Worm (Caenorhabditis elegans): ENCODE data around the gene T19C3.7.

The T19C3.7 gene

DNA sequence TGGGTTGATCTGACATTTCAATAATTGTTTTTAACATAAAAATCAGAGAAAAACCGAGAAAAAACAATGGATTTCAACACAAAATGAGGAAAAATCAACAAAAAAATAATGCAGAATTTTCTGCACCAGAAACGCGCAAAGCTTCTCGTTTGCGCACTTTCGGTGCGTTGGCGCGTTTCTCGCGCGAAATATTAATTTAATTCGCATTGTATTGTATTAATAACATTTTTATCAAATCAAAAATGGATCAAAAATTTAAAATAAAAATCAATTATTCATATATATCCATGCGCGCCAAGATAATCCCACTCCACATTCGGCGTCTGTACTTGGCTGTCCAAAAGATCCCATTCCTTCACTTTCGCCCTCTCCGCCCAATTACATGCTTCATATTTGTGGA, 1.3 kb downstream of the T19C3.7 start, which contains the start of gene fem-2 (continued):
- no peak for TF ChIP-seq fkh-10 (GFP tag; optimal IDR thresholded peaks at IDR 0.05)
- no peak for TF ChIP-seq hpl-2 (GFP tag; optimal IDR thresholded peaks at IDR 0.05)
- no peak for TF ChIP-seq elt-3 (tag; optimal IDR thresholded peaks at IDR 0.05)
- TF ChIP-seq C04F5.9 (tag; optimal IDR thresholded peaks at IDR 0.05): no peak
- no peak for TF ChIP-seq nhr-12 (tag; optimal IDR thresholded peaks at IDR 0.05)
- no peak for TF ChIP-seq aly-2 (tag; optimal IDR thresholded peaks at IDR 0.05)
- TF ChIP-seq sup-37 (GFP tag; optimal IDR thresholded peaks at IDR 0.05): no peak
- peak; percentile 38 to 53 (median 44) for TF ChIP-seq dpl-1 (GFP tag; optimal IDR thresholded peaks at IDR 0.05)
- TF ChIP-seq C16A3.4 (tag; optimal IDR thresholded peaks at IDR 0.05): peak; percentile 46

DNA sequence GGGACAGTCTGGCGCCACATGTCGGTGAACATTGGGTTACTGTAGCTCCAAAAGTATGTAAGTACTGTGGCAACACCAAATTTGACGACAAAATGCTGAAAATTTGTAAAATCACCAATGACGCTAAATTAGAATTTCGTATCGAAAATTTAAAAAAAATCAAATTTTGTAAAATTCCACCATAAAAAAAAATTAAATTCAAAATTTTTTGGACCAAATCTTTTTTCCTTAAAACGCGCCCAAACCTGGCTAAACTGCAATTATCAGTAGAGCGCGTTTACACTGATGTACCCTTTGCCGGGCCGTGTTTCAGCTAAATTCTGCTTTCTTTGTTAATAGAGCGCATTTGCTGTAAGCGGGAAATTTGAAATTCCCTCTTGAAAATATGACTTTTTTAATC, 4.5 kb downstream of the T19C3.7 start, which contains the start of gene T19C3.6:
Gene T19C3.6 (minus strand): TSS at position 101 of the 400 bp plus-strand sequence.
- no peak for TF ChIP-seq nhr-76 (tag; optimal IDR thresholded peaks at IDR 0.05)
- TF ChIP-seq lsy-2 (tag; optimal IDR thresholded peaks at IDR 0.05): no peak
- no peak for TF ChIP-seq ztf-4 (tag; optimal IDR thresholded peaks at IDR 0.05)
- no peak for TF ChIP-seq ceh-63 (GFP tag; optimal IDR thresholded peaks at IDR 0.05)
- TF ChIP-seq ceh-88 (GFP tag; IDR thresholded peaks at IDR 0.05): no peak
- TF ChIP-seq mab-9 (GFP tag; IDR thresholded peaks at IDR 0.05): no peak
- TF ChIP-seq nhr-12 (tag; optimal IDR thresholded peaks at IDR 0.05): no peak
- no peak for TF ChIP-seq nhr-84 (tag; optimal IDR thresholded peaks at IDR 0.05)
- TF ChIP-seq lin-15B (tag; optimal IDR thresholded peaks at IDR 0.05): no peak
- TF ChIP-seq ceh-90 (tag; optimal IDR thresholded peaks at IDR 0.05): no peak
- no peak for TF ChIP-seq ceh-82 (tag; optimal IDR thresholded peaks at IDR 0.05)
- no peak for TF ChIP-seq tlp-1 (tag; optimal IDR thresholded peaks at IDR 0.05)
- TF ChIP-seq pqm-1 (tag; optimal IDR thresholded peaks at IDR 0.05): no peak
- no peak for TF ChIP-seq nhr-20 (tag; optimal IDR thresholded peaks at IDR 0.05)
- no peak for TF ChIP-seq mef-2 (tag; optimal IDR thresholded peaks at IDR 0.05)

DNA sequence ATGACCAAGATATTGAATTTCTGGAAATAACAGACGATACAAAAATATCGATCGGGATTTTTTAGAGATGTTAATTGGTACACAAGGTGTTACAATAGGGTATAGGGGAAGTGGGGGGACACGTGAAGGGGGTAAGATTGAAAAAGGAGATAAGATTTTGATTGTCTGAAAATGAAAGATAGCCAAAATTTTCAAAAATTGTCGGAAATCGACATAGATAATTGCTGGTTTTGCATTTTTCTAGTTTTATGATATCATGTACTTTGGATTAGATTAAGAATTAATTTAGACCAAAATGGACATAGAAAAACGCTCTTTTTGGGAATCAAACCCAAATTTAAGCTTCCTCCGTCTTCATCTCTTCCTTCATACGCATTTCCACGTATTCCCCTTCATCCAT, 8.1 kb downstream of the T19C3.7 start, which contains the start of gene T19C3.5:
Gene T19C3.5 (minus strand): TSS at position 101 of the 400 bp plus-strand sequence.
- TF ChIP-seq blmp-1 (tag; optimal IDR thresholded peaks at IDR 0.05) (no peak), sup-37 (GFP tag; optimal IDR thresholded peaks at IDR 0.05) (no peak), fos-1 (tag; optimal IDR thresholded peaks at IDR 0.05) (no peak), hpl-2 (GFP tag; optimal IDR thresholded peaks at IDR 0.05) (no peak), C34B4.2 (tag; optimal IDR thresholded peaks at IDR 0.05) (no peak), tbx-2 (tag; optimal IDR thresholded peaks at IDR 0.05) (no peak), nhr-77 (tag; optimal IDR thresholded peaks at IDR 0.05) (no peak)

DNA sequence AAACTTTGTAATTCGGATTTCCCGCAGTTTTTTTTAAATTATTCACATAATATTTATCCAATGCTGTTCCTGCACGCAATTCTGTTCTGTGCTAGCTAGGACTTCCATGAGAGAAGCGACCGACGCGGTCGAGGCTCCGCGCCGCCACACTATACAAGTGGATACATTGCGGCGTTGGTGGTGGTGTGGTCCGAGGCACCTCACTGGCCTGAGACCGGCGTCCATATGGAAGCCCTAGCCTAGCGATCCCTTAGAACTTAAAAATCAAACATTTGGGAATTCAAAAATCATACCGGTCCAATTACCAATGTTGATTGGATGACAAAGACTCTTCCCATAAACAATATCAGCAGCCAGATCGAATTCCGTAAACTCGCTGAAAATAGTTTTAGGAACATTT, 9.9 kb downstream of the T19C3.7 start:
- no peak for TF ChIP-seq efl-3 (GFP tag; optimal IDR thresholded peaks at IDR 0.05)
- no peak for TF ChIP-seq zip-4 (GFP tag; optimal IDR thresholded peaks at IDR 0.05)
- TF ChIP-seq efl-1 (optimal IDR thresholded peaks at IDR 0.05): no peak
- peak in 1 of 2 experiments; percentile 58 for TF ChIP-seq efl-1 (GFP tag; optimal IDR thresholded peaks at IDR 0.05 in 1 of 2)

DNA sequence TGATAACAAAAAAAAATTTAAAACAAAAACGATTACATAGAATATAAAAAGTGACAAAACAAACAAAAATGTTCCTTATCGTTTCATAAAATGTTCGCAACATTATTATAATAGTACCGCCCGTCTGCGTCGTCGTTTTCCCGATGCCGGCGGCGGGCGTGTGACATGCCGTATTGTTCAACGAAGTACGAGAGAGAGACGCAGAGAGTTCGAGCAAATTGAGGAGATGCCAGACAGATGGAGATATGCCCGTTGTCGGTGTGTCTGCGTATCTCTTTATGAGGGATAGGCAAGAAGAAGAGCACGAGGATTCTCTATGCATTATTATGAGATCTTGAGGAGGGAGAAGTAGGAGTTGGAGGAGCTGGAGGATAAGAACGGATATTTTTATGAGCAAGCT, 12.2 kb downstream of the T19C3.7 start:
- TF ChIP-seq unc-62 (GFP tag; optimal IDR thresholded peaks at IDR 0.05) (no peak), nhr-47 (tag; optimal IDR thresholded peaks at IDR 0.05) (peak; percentile 83), fos-1 (tag; optimal IDR thresholded peaks at IDR 0.05) (peak; percentile 72), xbp-1 (tag; optimal IDR thresholded peaks at IDR 0.05) (peak; percentile 72), elt-2 (tag; optimal IDR thresholded peaks at IDR 0.05) (peak; percentile 81), zag-1 (tag; optimal IDR thresholded peaks at IDR 0.05) (no peak), C34B4.2 (tag; optimal IDR thresholded peaks at IDR 0.05) (peak; percentile 74), blmp-1 (tag; optimal IDR thresholded peaks at IDR 0.05) (peak; percentile 84), fkh-8 (tag; optimal IDR thresholded peaks at IDR 0.05) (peak; percentile 90), sox-4 (tag; optimal IDR thresholded peaks at IDR 0.05) (peak; percentile 21), ztf-4 (tag; optimal IDR thresholded peaks at IDR 0.05) (peak; percentile 84), unc-130 (tag; optimal IDR thresholded peaks at IDR 0.05) (peak; percentile 83), unc-86 (tag; optimal IDR thresholded peaks at IDR 0.05) (peak; percentile 75), nhr-90 (tag; optimal IDR thresholded peaks at IDR 0.05; ENCODE audit: poor library complexity) (peak; percentile 72), dpl-1 (GFP tag; optimal IDR thresholded peaks at IDR 0.05) (peak; percentile 32 to 65 (median 51)), lin-35 (GFP tag; optimal IDR thresholded peaks at IDR 0.05) (peak; percentile 78 to 84), ceh-90 (tag; optimal IDR thresholded peaks at IDR 0.05) (no peak), snpc-4 (tag; optimal IDR thresholded peaks at IDR 0.05) (peak; percentile 65), efl-1 (optimal IDR thresholded peaks at IDR 0.05) (peak; percentile 67 to 83), efl-1 (GFP tag; optimal IDR thresholded peaks at IDR 0.05 in 1 of 2) (peak; percentile 48 to 93), alr-1 (tag; optimal IDR thresholded peaks at IDR 0.05; ENCODE audit: borderline replicate concordance) (no peak), jun-1 (tag; optimal IDR thresholded peaks at IDR 0.05) (peak; percentile 70)

Measured in whole organism, L1 larva.